Worm (Caenorhabditis elegans) whole organism, L4 larva: ENCODE data around the gene nkat-1.
A peak's percentile ranks its signal among the peaks of the same experiment; 100 is the strongest.

Source experiments
- ceh-28 ChIP-seq: fragments of 150-350 bp; optimal IDR thresholded peaks from 2 replicates; lab custom pipeline; 2014; ENCODE audit warnings: missing biosample characterization, missing genetic modification reagents, missing genetic modification characterization
- ces-1 ChIP-seq: fragments of 150-350 bp; sonication (generic microtip); optimal IDR thresholded peaks from 4 replicates; lab custom pipeline; 2014; ENCODE audit warnings: missing biosample characterization, missing genetic modification reagents, missing genetic modification characterization
- mep-1 ChIP-seq: fragments of 150-350 bp; sonication (generic microtip); optimal IDR thresholded peaks from 3 replicates; lab custom pipeline; 2014; ENCODE audit warnings: missing biosample characterization, missing genetic modification characterization
- skn-1 ChIP-seq: fragments of 150-350 bp; optimal IDR thresholded peaks from 2 replicates; lab custom pipeline; 2014; ENCODE audit warnings: missing biosample characterization, missing genetic modification characterization
- unc-39 ChIP-seq: sonication (generic microtip); optimal IDR thresholded peaks from 2 replicates; lab custom pipeline; 2017; ENCODE audit warnings: missing biosample characterization, missing genetic modification characterization

- TF ChIP-seq ces-1 (GFP tag; lab: Kevin White, UChicago) (peak; percentile 2), ceh-28 (tag; lab: Kevin White, UChicago) (no peak), skn-1 (tag; lab: Kevin White, UChicago) (no peak), unc-39 (tag; lab: Kevin White, UChicago) (no peak), mep-1 (tag; lab: Kevin White, UChicago) (no peak)
Observed at ce11 chrX:14141344-14141841, 1.5 kb upstream of the nkat-1 start.
